Fruit fly (Drosophila melanogaster): Measurements from ENCODE around the gene E5.

DNA sequence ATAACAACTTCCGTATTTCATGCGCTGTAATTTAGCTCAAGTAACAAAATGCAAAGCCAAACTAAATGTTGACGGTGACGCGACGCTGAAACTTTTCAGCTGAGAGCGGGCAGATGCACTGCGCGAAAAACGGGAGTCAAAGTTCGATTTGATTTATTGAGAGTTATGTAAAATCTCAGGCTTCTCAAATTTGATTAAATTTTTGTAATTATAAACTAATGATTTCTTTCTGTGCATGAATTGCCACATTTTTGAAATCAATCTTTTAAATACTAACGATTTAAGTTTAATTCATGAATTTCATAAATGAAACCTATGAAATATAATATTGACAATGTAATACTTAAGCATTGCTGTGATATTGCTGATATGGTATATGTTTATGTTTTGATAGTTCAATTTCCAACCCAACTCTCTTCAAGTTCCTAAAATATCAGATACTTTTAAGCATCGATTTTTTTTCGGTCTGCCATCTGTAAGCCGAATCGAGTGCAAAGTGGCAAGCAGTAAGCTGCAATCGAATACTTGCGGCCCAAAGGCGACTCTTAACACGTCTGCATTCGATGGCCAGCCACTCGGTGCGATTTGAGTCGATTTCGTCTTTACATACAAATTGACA is 52.0 kb downstream of the E5 start:
- TF ChIP-seq sage (GFP tag; optimal IDR thresholded peaks at IDR 0.05) (no peak), Sp1 (GFP tag; optimal IDR thresholded peaks at IDR 0.05) (no peak), br (GFP tag; optimal IDR thresholded peaks at IDR 0.05) (no peak), Myc (optimal IDR thresholded peaks at IDR 0.05) (no peak), pan (optimal IDR thresholded peaks at IDR 0.05) (no peak), fru (GFP tag; optimal IDR thresholded peaks at IDR 0.05) (no peak), N (GFP tag; optimal IDR thresholded peaks at IDR 0.05) (no peak), sv (GFP tag; optimal IDR thresholded peaks at IDR 0.05) (no peak), dsf (GFP tag; optimal IDR thresholded peaks at IDR 0.05; ENCODE audit: borderline replicate concordance) (no peak), Mio (GFP tag; optimal IDR thresholded peaks at IDR 0.05) (no peak), Hnf4 (GFP tag; optimal IDR thresholded peaks at IDR 0.05) (no peak), dmrt93B (GFP tag; optimal IDR thresholded peaks at IDR 0.05) (no peak), woc (GFP tag; optimal IDR thresholded peaks at IDR 0.05) (no peak), jim (GFP tag; optimal IDR thresholded peaks at IDR 0.05) (no peak)
